Fruit fly (Drosophila melanogaster) whole organism, wandering third instar larva: ENCODE data around the gene Acp32CD.
A peak's percentile ranks its signal among the peaks of the same experiment; 100 is the strongest.

Experiments used
- Abd-B ChIP-seq: fragments of >200 bp; optimal IDR thresholded peaks from 2 replicates; lab custom pipeline; 2017; ENCODE audit warnings: missing biosample characterization, missing genetic modification characterization
- CG32264 ChIP-seq: fragments of 200-800 bp; sonication (Bioruptor generic); optimal IDR thresholded peaks from 2 replicates; lab custom pipeline; 2016; ENCODE audit warnings: missing biosample characterization, missing genetic modification characterization
- CG9705 ChIP-seq: fragments of 200-800 bp; sonication (Bioruptor generic); optimal IDR thresholded peaks from 2 replicates; lab custom pipeline; 2018; ENCODE audit warnings: missing biosample characterization, mild to moderate bottlenecking, missing genetic modification characterization
- CrebA ChIP-seq: fragments of 200-800 bp; sonication (Bioruptor generic); optimal IDR thresholded peaks from 2 replicates; lab custom pipeline; 2016; ENCODE audit warnings: missing biosample characterization, mild to moderate bottlenecking, missing genetic modification characterization, borderline replicate concordance
- Dfd ChIP-seq: fragments of >200 bp; optimal IDR thresholded peaks from 2 replicates; lab custom pipeline; 2017; ENCODE audit warnings: missing biosample characterization, missing genetic modification characterization
- Dif ChIP-seq: fragments of 200-275, 200-300 bp; sonication (Bioruptor generic); optimal IDR thresholded peaks from 2 replicates; lab custom pipeline; 2018; ENCODE audit warnings: missing biosample characterization, missing genetic modification characterization; ENCODE audit not compliant: partially characterized antibody
- GATAd ChIP-seq: sonication (Bioruptor generic); optimal IDR thresholded peaks from 2 replicates; lab custom pipeline; 2016; ENCODE audit warnings: missing biosample characterization, missing genetic modification characterization
- HLH106 ChIP-seq: fragments of 200-800 bp; optimal IDR thresholded peaks from 3 replicates; lab custom pipeline; 2019; ENCODE audit warnings: missing biosample characterization, mild to moderate bottlenecking, missing genetic modification characterization, moderate library complexity
- Hnf4 ChIP-seq: fragments of 200-800 bp; sonication (Bioruptor generic); optimal IDR thresholded peaks from 2 replicates; lab custom pipeline; 2016; ENCODE audit warnings: missing biosample characterization, mild to moderate bottlenecking, missing genetic modification characterization
- Hr78 ChIP-seq: fragments of >200 bp; optimal IDR thresholded peaks from 2 replicates; lab custom pipeline; 2017; ENCODE audit warnings: missing biosample characterization, missing genetic modification characterization
- Hr83 ChIP-seq: fragments of 200-300 bp; sonication (Bioruptor generic); optimal IDR thresholded peaks from 2 replicates; lab custom pipeline; 2016; ENCODE audit warnings: missing biosample characterization, mild to moderate bottlenecking, missing genetic modification characterization, moderate library complexity; ENCODE audit not compliant: poor library complexity, severe bottlenecking
- Jra ChIP-seq: sonication (Bioruptor generic); optimal IDR thresholded peaks from 2 replicates; lab custom pipeline; 2016; ENCODE audit warnings: missing biosample characterization, missing genetic modification characterization
- Mio ChIP-seq: sonication (Bioruptor generic); optimal IDR thresholded peaks from 2 replicates; lab custom pipeline; 2016; ENCODE audit warnings: missing biosample characterization, missing genetic modification characterization
- Myc ChIP-seq: fragments of >200 bp; optimal IDR thresholded peaks from 2 replicates; lab custom pipeline; 2017
- N ChIP-seq: fragments of >200 bp; optimal IDR thresholded peaks from 2 replicates; lab custom pipeline; 2018; ENCODE audit warnings: missing biosample characterization, missing external identifiers, missing genetic modification characterization
- OdsH ChIP-seq: fragments of 200-800 bp; sonication (Bioruptor generic); optimal IDR thresholded peaks from 2 replicates; lab custom pipeline; 2016; ENCODE audit warnings: missing biosample characterization, mild to moderate bottlenecking, missing genetic modification characterization
- Rel ChIP-seq, 2 experiments: fragments of 200-800 bp; sonication (Bioruptor generic) in 1 of 2; optimal IDR thresholded peaks; 2 replicates in 1 of 2; 3 replicates in 1 of 2; lab custom pipeline; 2016 to 2019; ENCODE audit warnings: mild to moderate bottlenecking in 2 of 2, missing biosample characterization in 2 of 2, missing genetic modification characterization in 2 of 2, moderate library complexity in 1 of 2
- Sp1 ChIP-seq: fragments of 200-800 bp; sonication (Bioruptor generic); optimal IDR thresholded peaks from 3 replicates; lab custom pipeline; 2019; ENCODE audit warnings: missing biosample characterization, mild to moderate bottlenecking, missing genetic modification characterization, moderate library complexity
- Vsx2 ChIP-seq: fragments of 200-300, 225-300 bp; sonication (Bioruptor generic); optimal IDR thresholded peaks from 2 replicates; lab custom pipeline; 2018; ENCODE audit warnings: missing biosample characterization, missing genetic modification characterization; ENCODE audit not compliant: partially characterized antibody
- br ChIP-seq: fragments of 200-800 bp; sonication (Bioruptor generic); optimal IDR thresholded peaks from 2 replicates; lab custom pipeline; 2016; ENCODE audit warnings: missing biosample characterization, missing genetic modification characterization
- brk ChIP-seq: fragments of 200-800 bp; sonication (Bioruptor generic); optimal IDR thresholded peaks from 2 replicates; lab custom pipeline; 2016; ENCODE audit warnings: missing biosample characterization, mild to moderate bottlenecking, missing genetic modification characterization
- dl ChIP-seq, 2 experiments: fragments of 175-275, 200-275 bp in 1 of 2; fragments of 200-275 bp in 1 of 2; sonication (Bioruptor generic); optimal IDR thresholded peaks; lab custom pipeline; 2018; ENCODE audit warnings: mild to moderate bottlenecking in 2 of 2, missing biosample characterization in 2 of 2, missing genetic modification characterization in 2 of 2, moderate library complexity in 2 of 2; ENCODE audit not compliant: partially characterized antibody in 2 of 2, insufficient read depth in 1 of 2
- dmrt93B ChIP-seq: fragments of 200-800 bp; sonication (Bioruptor generic); optimal IDR thresholded peaks from 2 replicates; lab custom pipeline; 2018; ENCODE audit warnings: missing biosample characterization, mild to moderate bottlenecking, missing genetic modification characterization
- dsf ChIP-seq: sonication (Bioruptor generic); optimal IDR thresholded peaks from 2 replicates; lab custom pipeline; 2016; ENCODE audit warnings: missing biosample characterization, missing genetic modification characterization, borderline replicate concordance
- ey ChIP-seq: fragments of 200-800 bp; sonication (Bioruptor generic); optimal IDR thresholded peaks from 2 replicates; lab custom pipeline; 2016; ENCODE audit warnings: missing biosample characterization, missing genetic modification characterization
- foxo ChIP-seq, 2 experiments: fragments of 200-800 bp; sonication (Bioruptor generic); optimal IDR thresholded peaks; 2 replicates in 1 of 2; 3 replicates in 1 of 2; lab custom pipeline; 2016 to 2017; ENCODE audit warnings: missing biosample characterization in 2 of 2, missing genetic modification characterization in 2 of 2
- fru ChIP-seq: fragments of 200-800 bp; sonication (Bioruptor generic); optimal IDR thresholded peaks from 3 replicates; lab custom pipeline; 2016; ENCODE audit warnings: missing biosample characterization, mild to moderate bottlenecking, missing genetic modification characterization
- h ChIP-seq: fragments of 200-800 bp; sonication (Bioruptor generic); optimal IDR thresholded peaks from 3 replicates; lab custom pipeline; 2016; ENCODE audit warnings: missing biosample characterization, mild to moderate bottlenecking, missing genetic modification characterization
- jim ChIP-seq: fragments of 175-275, 200-325 bp; sonication (Bioruptor generic); optimal IDR thresholded peaks from 2 replicates; lab custom pipeline; 2016; ENCODE audit warnings: missing biosample characterization, mild to moderate bottlenecking, missing genetic modification characterization
- lola ChIP-seq: fragments of >200 bp; optimal IDR thresholded peaks from 2 replicates; lab custom pipeline; 2017; ENCODE audit warnings: missing biosample characterization, missing genetic modification characterization
- pan ChIP-seq: fragments of >200 bp; optimal IDR thresholded peaks from 2 replicates; lab custom pipeline; 2017
- psq ChIP-seq: fragments of 200-800 bp; sonication (Bioruptor generic); optimal IDR thresholded peaks from 3 replicates; lab custom pipeline; 2017; ENCODE audit warnings: missing biosample characterization, mild to moderate bottlenecking, missing genetic modification characterization, moderate library complexity
- rgr ChIP-seq: fragments of 200-800 bp; sonication (Bioruptor generic); optimal IDR thresholded peaks from 3 replicates; lab custom pipeline; 2016; ENCODE audit warnings: missing biosample characterization, mild to moderate bottlenecking, missing genetic modification characterization
- sage ChIP-seq: fragments of 200-800 bp; sonication (Bioruptor generic); optimal IDR thresholded peaks from 2 replicates; lab custom pipeline; 2016; ENCODE audit warnings: missing biosample characterization, mild to moderate bottlenecking, missing genetic modification characterization
- sv ChIP-seq: fragments of 200-800 bp; sonication (Bioruptor generic); optimal IDR thresholded peaks from 3 replicates; lab custom pipeline; 2016; ENCODE audit warnings: missing biosample characterization, missing genetic modification characterization
- tai ChIP-seq: sonication (Bioruptor generic); optimal IDR thresholded peaks from 2 replicates; lab custom pipeline; 2016; ENCODE audit warnings: missing biosample characterization, missing genetic modification characterization
- usp ChIP-seq: fragments of >200 bp; optimal IDR thresholded peaks from 2 replicates; lab custom pipeline; 2017; ENCODE audit warnings: missing biosample characterization, missing genetic modification characterization
- woc ChIP-seq: sonication (Bioruptor generic); optimal IDR thresholded peaks from 2 replicates; lab custom pipeline; 2016; ENCODE audit warnings: missing biosample characterization, mild to moderate bottlenecking, missing genetic modification characterization

Acp32CD gene

dm6 chr2L:11015320-11015719 is at the start of gene Acp32CD:
Acp32CD (plus strand) TSS chr2L:11015620.
- TF ChIP-seq CG32264 (GFP tag; lab: Kevin White, UChicago) (no peak), Sp1 (GFP tag; lab: Kevin White, UChicago) (no peak), foxo (GFP tag; optimal IDR thresholded peaks at IDR 0.05; lab: Kevin White, UChicago) (no peak), pan (no peak), Jra (GFP tag; lab: Kevin White, UChicago) (no peak), OdsH (GFP tag; lab: Kevin White, UChicago) (no peak), tai (no peak), CG9705 (GFP tag; lab: Kevin White, UChicago) (no peak), dsf (GFP tag; lab: Kevin White, UChicago) (no peak), Dfd (GFP tag; lab: Kevin White, UChicago) (no peak), Rel (GFP tag; optimal IDR thresholded peaks at IDR 0.05; lab: Kevin White, UChicago) (no peak), Rel (tag; optimal IDR thresholded peaks at IDR 0.05; lab: Kevin White, UChicago) (no peak), Hr78 (GFP tag; lab: Kevin White, UChicago) (no peak), N (GFP tag; lab: Kevin White, UChicago) (no peak), usp (GFP tag; lab: Kevin White, UChicago) (no peak), sage (no peak)

- TF ChIP-seq Hnf4 (GFP tag; lab: Kevin White, UChicago) (no peak), Hr78 (GFP tag; lab: Kevin White, UChicago) (no peak), rgr (GFP tag; lab: Kevin White, UChicago) (no peak), Sp1 (GFP tag; lab: Kevin White, UChicago) (no peak), Dif (no peak), brk (GFP tag; lab: Kevin White, UChicago) (no peak), Jra (GFP tag; lab: Kevin White, UChicago) (no peak), CG9705 (GFP tag; lab: Kevin White, UChicago) (no peak), foxo (GFP tag; optimal IDR thresholded peaks at IDR 0.05; lab: Kevin White, UChicago) (no peak), Dfd (GFP tag; lab: Kevin White, UChicago) (no peak)
Observed at dm6 chr2L:10965962-10966361, 49.5 kb upstream of the Acp32CD start.

- TF ChIP-seq dmrt93B (GFP tag; lab: Kevin White, UChicago) (no peak), rgr (GFP tag; lab: Kevin White, UChicago) (peak; percentile 44), Dfd (GFP tag; lab: Kevin White, UChicago) (no peak), tai (no peak), CG9705 (GFP tag; lab: Kevin White, UChicago) (no peak), br (no peak), Sp1 (GFP tag; lab: Kevin White, UChicago) (peak; percentile 10), CG32264 (GFP tag; lab: Kevin White, UChicago) (no peak), fru (peak; percentile 36), OdsH (GFP tag; lab: Kevin White, UChicago) (peak; percentile 30), Hnf4 (GFP tag; lab: Kevin White, UChicago) (peak; percentile 16), woc (GFP tag; lab: Kevin White, UChicago) (peak; percentile 62), Abd-B (GFP tag; lab: Kevin White, UChicago) (no peak), Hr78 (GFP tag; lab: Kevin White, UChicago) (no peak), HLH106 (tag; lab: Kevin White, UChicago) (peak; percentile 41), pan (no peak), brk (GFP tag; lab: Kevin White, UChicago) (no peak), Dif (peak; percentile 80), jim (no peak), Jra (GFP tag; lab: Kevin White, UChicago) (no peak), GATAd (GFP tag; lab: Kevin White, UChicago) (no peak), psq (GFP tag; lab: Kevin White, UChicago) (peak; percentile 44), Vsx2 (GFP tag; lab: Kevin White, UChicago) (no peak), N (GFP tag; lab: Kevin White, UChicago) (no peak), lola (GFP tag; lab: Kevin White, UChicago) (no peak), Myc (lab: Kevin White, UChicago) (no peak), dsf (GFP tag; lab: Kevin White, UChicago) (no peak), Hr83 (GFP tag; lab: Kevin White, UChicago) (no peak), dl (GFP tag; optimal IDR thresholded peaks at IDR 0.05; lab: Kevin White, UChicago; ENCODE audit: insufficient read depth in 1 of 2, partially characterized antibody in 2 of 2) (peak; percentile 18 to 64), usp (GFP tag; lab: Kevin White, UChicago) (no peak), CrebA (GFP tag; lab: Kevin White, UChicago) (no peak), ey (no peak), Rel (GFP tag; optimal IDR thresholded peaks at IDR 0.05; lab: Kevin White, UChicago) (no peak), Rel (tag; optimal IDR thresholded peaks at IDR 0.05; lab: Kevin White, UChicago) (peak; percentile 51), foxo (GFP tag; optimal IDR thresholded peaks at IDR 0.05; lab: Kevin White, UChicago) (peak in 1 of 2 experiments; percentile 27), Mio (GFP tag; lab: Kevin White, UChicago) (no peak), h (GFP tag; lab: Kevin White, UChicago) (peak; percentile 47), sv (GFP tag; lab: Kevin White, UChicago) (no peak), sage (no peak)
Observed at dm6 chr2L:10967257-10968008, 48.0 kb upstream of the Acp32CD start.
